Worm (Caenorhabditis elegans): ENCODE data around the gene H20E11.1.
"Not testable (repeated sequence)": the region's sequence is repeated elsewhere in the genome, so short reads cannot be mapped to it uniquely, and the experiment has no call there.

Gene H20E11.1

DNA sequence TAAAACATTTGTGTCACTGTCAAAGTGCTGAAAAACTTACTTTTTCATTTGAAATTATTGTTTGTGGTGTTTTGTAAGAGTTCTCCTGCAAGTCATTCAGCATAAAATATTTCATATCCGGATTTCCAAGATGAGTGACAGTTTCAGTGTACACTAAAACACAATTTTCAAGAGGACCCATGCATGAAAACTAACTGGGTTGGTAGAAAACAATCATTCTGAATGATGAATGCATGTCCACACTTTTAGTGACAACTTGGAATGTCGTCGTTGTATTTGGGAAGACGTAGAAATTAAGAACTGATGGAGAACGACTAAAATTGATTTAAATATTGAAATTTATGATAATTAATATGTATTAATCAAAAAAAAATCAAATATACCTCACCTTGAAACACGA, 8.2 kb upstream of the H20E11.1 start:
- TF ChIP-seq snpc-4 (tag; optimal IDR thresholded peaks at IDR 0.05) (no peak), blmp-1 (tag; optimal IDR thresholded peaks at IDR 0.05; ENCODE audit: insufficient read depth) (no peak), nhr-237 (tag; optimal IDR thresholded peaks at IDR 0.05) (no peak), nhr-23 (tag; optimal IDR thresholded peaks at IDR 0.05) (no peak), nhr-11 (tag; optimal IDR thresholded peaks at IDR 0.05) (no peak), nhr-10 (tag; optimal IDR thresholded peaks at IDR 0.05) (no peak), mdl-1 (tag; optimal IDR thresholded peaks at IDR 0.05) (no peak), nhr-6 (tag; optimal IDR thresholded peaks at IDR 0.05) (no peak), Y55F3AM.14 (GFP tag; optimal IDR thresholded peaks at IDR 0.05) (no peak), elt-3 (tag; optimal IDR thresholded peaks at IDR 0.05) (no peak), ztf-1 (GFP tag; conservative IDR thresholded peaks at IDR 0.05) (no peak), skn-1 (tag; optimal IDR thresholded peaks at IDR 0.05) (no peak), dmd-4 (tag; optimal IDR thresholded peaks at IDR 0.05) (no peak), peb-1 (tag; optimal IDR thresholded peaks at IDR 0.05) (no peak), egl-27 (tag; optimal IDR thresholded peaks at IDR 0.05) (no peak), ztf-4 (tag; optimal IDR thresholded peaks at IDR 0.05) (no peak), nhr-129 (tag; optimal IDR thresholded peaks at IDR 0.05) (no peak), lsy-2 (tag; optimal IDR thresholded peaks at IDR 0.05) (no peak)

- TF ChIP-seq elt-1 (tag; optimal IDR thresholded peaks at IDR 0.05) (no peak), nhr-237 (tag; optimal IDR thresholded peaks at IDR 0.05) (no peak), lin-39 (tag; optimal IDR thresholded peaks at IDR 0.05) (no peak), nhr-21 (tag; optimal IDR thresholded peaks at IDR 0.05) (no peak), skn-1 (tag; optimal IDR thresholded peaks at IDR 0.05) (no peak), nhr-6 (tag; optimal IDR thresholded peaks at IDR 0.05) (no peak), unc-62 (GFP tag; optimal IDR thresholded peaks at IDR 0.05) (no peak), ztf-11 (tag; optimal IDR thresholded peaks at IDR 0.05) (no peak), sma-9 (GFP tag; optimal IDR thresholded peaks at IDR 0.05) (no peak), sma-9 (tag; optimal IDR thresholded peaks at IDR 0.05) (no peak), lsy-2 (tag; optimal IDR thresholded peaks at IDR 0.05) (no peak), snpc-4 (tag; optimal IDR thresholded peaks at IDR 0.05) (no peak), unc-39 (tag; optimal IDR thresholded peaks at IDR 0.05) (no peak), aly-2 (tag; optimal IDR thresholded peaks at IDR 0.05) (no peak), ztf-1 (GFP tag; conservative IDR thresholded peaks at IDR 0.05) (no peak), C34F6.9 (tag; optimal IDR thresholded peaks at IDR 0.05) (no peak), dmd-4 (tag; optimal IDR thresholded peaks at IDR 0.05) (no peak), nhr-10 (tag; optimal IDR thresholded peaks at IDR 0.05) (no peak), nhr-12 (tag; optimal IDR thresholded peaks at IDR 0.05) (no peak)
Measured at ce11 chrIV:6822406-6822805, 7.5 kb upstream of the H20E11.1 start, which contains the start of gene C17H12.6. Gene C17H12.6, minus strand, starts transcription at chrIV:6822506.

ce11 chrIV:6824622-6825021, 5.3 kb upstream of the H20E11.1 start, which contains the start of gene H20E11.3:
Gene H20E11.3, plus strand, starts transcription at chrIV:6824816.
- TF ChIP-seq mbf-1 (tag; optimal IDR thresholded peaks at IDR 0.05) (no peak), fos-1 (tag; optimal IDR thresholded peaks at IDR 0.05) (peak; percentile 49), skn-1 (tag; optimal IDR thresholded peaks at IDR 0.05) (peak; percentile 85), crh-2 (tag; optimal IDR thresholded peaks at IDR 0.05) (no peak)

- not testable (repeated sequence) for TF ChIP-seq lin-13 (GFP tag; optimal IDR thresholded peaks at IDR 0.05); nhr-25 (tag; optimal IDR thresholded peaks at IDR 0.05); aly-2 (tag; optimal IDR thresholded peaks at IDR 0.05)
Measured at ce11 chrIV:6827477-6827876, 2.5 kb upstream of the H20E11.1 start, which contains the start of gene H20E11.2. Gene H20E11.2, plus strand, starts transcription at chrIV:6827777.

DNA sequence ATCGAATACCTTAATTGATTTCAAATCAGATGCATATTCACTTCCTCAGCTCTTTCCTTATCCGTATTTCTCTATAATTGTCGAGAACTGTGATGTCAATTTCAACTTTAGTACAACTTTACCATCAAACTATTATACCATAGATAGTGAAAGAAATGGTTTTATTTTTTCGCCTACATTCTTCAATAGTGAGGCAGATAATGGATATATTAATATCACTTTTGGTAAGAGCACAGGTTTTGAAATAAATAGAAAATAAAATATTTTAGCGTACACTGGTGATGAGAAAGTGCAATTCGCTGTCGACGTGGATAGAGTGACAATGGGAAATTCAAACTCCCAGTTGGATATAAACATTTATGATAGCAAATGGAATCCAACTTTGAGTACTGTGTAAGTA, 2.2 kb downstream of the H20E11.1 start:
- TF ChIP-seq unc-55 (GFP tag; optimal IDR thresholded peaks at IDR 0.05) (no peak), peb-1 (tag; optimal IDR thresholded peaks at IDR 0.05) (no peak), nhr-23 (tag; optimal IDR thresholded peaks at IDR 0.05) (no peak), ceh-16 (tag; optimal IDR thresholded peaks at IDR 0.05) (no peak), lsy-2 (tag; optimal IDR thresholded peaks at IDR 0.05) (no peak), ztf-1 (GFP tag; conservative IDR thresholded peaks at IDR 0.05) (no peak), ZK546.5 (tag; optimal IDR thresholded peaks at IDR 0.05) (no peak), fos-1 (tag; optimal IDR thresholded peaks at IDR 0.05) (no peak), nhr-6 (tag; optimal IDR thresholded peaks at IDR 0.05) (no peak), Y55F3AM.14 (GFP tag; optimal IDR thresholded peaks at IDR 0.05) (no peak)

Measured in whole organism, L2 larva.